Worm (Caenorhabditis elegans) whole organism, L2 larva: Measurements from ENCODE around the gene T23F6.3.

Source experiments
- Y55F3AM.14 ChIP-seq: fragments of 200-800 bp; sonication (Bioruptor generic); optimal IDR thresholded peaks from 2 replicates; lab custom pipeline; 2018; ENCODE audit warnings: mild to moderate bottlenecking, missing genetic modification characterization, missing compliant biosample characterization
- ama-1 ChIP-seq: fragments of 150-350 bp; optimal IDR thresholded peaks from 2 replicates; lab custom pipeline; 2018; ENCODE audit warnings: inconsistent platforms
- gmeb-1 ChIP-seq: fragments of 150-350 bp; optimal IDR thresholded peaks from 2 replicates; lab custom pipeline; 2014; ENCODE audit warnings: missing biosample characterization, missing genetic modification characterization
- mdl-1 ChIP-seq, 2 experiments: fragments of 150-350 bp in 1 of 2; sonication (generic microtip) in 1 of 2; optimal IDR thresholded peaks; 2 replicates each; lab custom pipeline; 2017; ENCODE audit warnings: missing biosample characterization in 2 of 2, missing genetic modification characterization in 2 of 2

DNA sequence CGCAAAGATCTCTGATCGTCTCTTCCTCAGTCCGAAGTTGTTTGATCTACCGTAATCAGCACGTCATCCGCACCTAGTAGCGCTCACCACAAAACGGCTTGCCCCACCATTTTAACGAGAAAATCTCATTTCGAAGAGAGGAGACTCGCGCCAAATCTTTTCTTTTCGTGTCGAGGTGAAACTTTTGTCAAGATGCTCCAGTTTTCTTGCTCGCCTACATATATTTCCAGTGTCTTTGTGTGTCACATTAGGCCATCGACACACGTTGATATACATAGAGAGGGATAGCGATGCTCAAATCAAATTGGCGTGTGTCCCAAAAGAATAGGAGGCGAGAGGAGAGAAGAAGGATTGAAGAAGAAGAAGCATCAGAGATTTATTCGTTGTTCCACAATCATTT lies 38.2 kb upstream of the T23F6.3 start:
- TF ChIP-seq mdl-1 (tag; optimal IDR thresholded peaks at IDR 0.05; lab: Kevin White, UChicago) (no peak), gmeb-1 (tag; lab: Kevin White, UChicago) (no peak), ama-1 (lab: Kevin White, UChicago) (no peak), Y55F3AM.14 (GFP tag; lab: Kevin White, UChicago) (no peak)
